Worm (Caenorhabditis elegans): ENCODE results near the gene F42G8.8.

DNA sequence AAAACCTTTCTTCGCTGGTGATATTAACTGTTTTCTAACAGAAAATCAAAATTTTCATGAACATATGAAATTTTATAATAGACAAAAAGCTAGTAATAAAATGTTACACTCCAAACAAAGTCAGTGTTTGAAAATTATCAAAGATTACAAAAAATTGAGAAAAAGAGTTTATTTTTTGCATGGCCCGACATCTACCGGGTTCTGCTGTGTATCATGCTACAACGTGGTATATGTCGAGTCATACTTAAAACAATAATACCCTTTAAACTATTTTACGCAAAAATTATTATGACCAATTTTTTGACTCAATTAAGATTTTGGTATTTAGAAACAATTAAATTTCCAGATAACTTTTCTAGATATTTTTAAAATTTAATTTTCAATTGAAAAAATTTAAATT is 43.4 kb upstream of the F42G8.8 start:
- TF ChIP-seq dao-5 (tag; optimal IDR thresholded peaks at IDR 0.05) (no peak), W03F9.2 (tag; optimal IDR thresholded peaks at IDR 0.05) (no peak), him-1 (tag; optimal IDR thresholded peaks at IDR 0.05) (no peak)
